Worm (Caenorhabditis elegans) whole organism, L4/young adult: ENCODE results near the gene C53A5.17.

Source experiments
- W03F9.2 ChIP-seq: fragments of 150-350 bp; optimal IDR thresholded peaks from 2 replicates; lab custom pipeline; 2014; ENCODE audit warnings: missing biosample characterization, missing genetic modification characterization
- him-1 ChIP-seq: sonication (generic microtip); optimal IDR thresholded peaks from 2 replicates; lab custom pipeline; 2016; ENCODE audit warnings: missing genotype, missing genetic modification reagents, missing genetic modification characterization, missing compliant biosample characterization

DNA sequence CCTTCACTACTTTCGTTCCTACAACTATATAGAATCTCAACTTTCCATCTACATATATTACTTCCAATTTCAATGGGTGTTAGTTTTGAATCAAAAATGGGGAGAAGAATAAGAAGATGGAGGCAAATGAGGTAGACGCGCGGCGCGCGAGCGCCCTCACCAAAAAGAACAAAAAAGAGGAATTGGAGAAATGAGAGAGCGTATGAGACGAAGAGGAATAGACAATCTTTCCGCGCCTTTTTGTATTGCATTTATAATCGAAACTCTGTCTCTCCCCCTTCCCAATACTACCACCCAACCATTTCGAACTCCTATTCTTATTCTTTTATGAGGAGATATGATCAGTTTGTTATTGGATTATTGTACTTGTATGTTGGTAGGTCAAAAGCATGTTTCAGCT is 20.3 kb downstream of the C53A5.17 start:
- no peak for TF ChIP-seq him-1
- no peak for TF ChIP-seq W03F9.2 (tag; lab: Kevin White, UChicago)
